Worm (Caenorhabditis elegans) whole organism, young adult: ENCODE measurements around the gene crp-1.

Source experiments
- B0019.2 ChIP-seq: fragments of 200-800 bp; sonication (Bioruptor generic); conservative IDR thresholded peaks from 2 replicates; pipeline ENCODE4 v1.3.6; 2022; ENCODE audit warnings: missing genetic modification reagents, missing genetic modification characterization, missing compliant biosample characterization
- F10E7.11 ChIP-seq: sonication (generic microtip); optimal IDR thresholded peaks from 2 replicates; lab custom pipeline; 2017; ENCODE audit warnings: mild to moderate bottlenecking, missing genetic modification characterization, moderate library complexity, missing compliant biosample characterization
- F39B2.1 ChIP-seq: fragments of 200-800 bp; sonication (Bioruptor generic); IDR thresholded peaks from 2 replicates; pipeline ENCODE4 v1.3.6; 2022; ENCODE audit warnings: missing genetic modification reagents, missing genetic modification characterization, missing compliant biosample characterization
- K12H6.12 ChIP-seq: fragments of 200-800 bp; sonication (Bioruptor generic); optimal IDR thresholded peaks from 2 replicates; lab custom pipeline; 2018; ENCODE audit warnings: mild to moderate bottlenecking, missing genetic modification characterization, missing compliant biosample characterization
- Y95B8A.8 ChIP-seq: fragments of 200-800 bp; sonication (Bioruptor generic); IDR thresholded peaks from 2 replicates; pipeline ENCODE4 v1.3.6; 2022; ENCODE audit warnings: missing genetic modification reagents, missing genetic modification characterization, missing compliant biosample characterization
- atf-7 ChIP-seq: sonication (generic microtip); optimal IDR thresholded peaks from 2 replicates; lab custom pipeline; 2017; ENCODE audit warnings: mild to moderate bottlenecking, missing genetic modification characterization, missing compliant biosample characterization
- ceh-100 ChIP-seq: fragments of 200-800 bp; sonication (Bioruptor generic); IDR thresholded peaks from 2 replicates; pipeline ENCODE4 v1.3.6; 2022; ENCODE audit warnings: missing genetic modification reagents, missing genetic modification characterization, missing compliant biosample characterization
- ceh-91 ChIP-seq: fragments of 200-800 bp; sonication (Bioruptor generic); IDR thresholded peaks from 2 replicates; pipeline ENCODE4 v1.3.6; 2022; ENCODE audit warnings: missing genetic modification reagents, missing genetic modification characterization, missing compliant biosample characterization
- ekl-4 ChIP-seq: fragments of 200-800 bp; sonication (Bioruptor generic); IDR thresholded peaks from 2 replicates; pipeline ENCODE4 v1.3.6; 2022; ENCODE audit warnings: missing genetic modification reagents, missing genetic modification characterization, missing compliant biosample characterization
- ets-4 ChIP-seq: fragments of 200-800 bp; sonication (Bioruptor generic); optimal IDR thresholded peaks from 2 replicates; lab custom pipeline; 2018; ENCODE audit warnings: mild to moderate bottlenecking, missing genetic modification characterization, missing compliant biosample characterization
- hmg-20 ChIP-seq: fragments of 200-800 bp; sonication (Bioruptor generic); IDR thresholded peaks from 2 replicates; pipeline ENCODE4 v1.3.6; 2022; ENCODE audit warnings: missing genetic modification reagents, missing genetic modification characterization, missing compliant biosample characterization
- lsl-1 ChIP-seq: fragments of 200-800 bp; sonication (Bioruptor generic); optimal IDR thresholded peaks from 2 replicates; lab custom pipeline; 2018; ENCODE audit warnings: mild to moderate bottlenecking, missing genetic modification characterization, moderate library complexity, missing compliant biosample characterization
- mcd-1 ChIP-seq: fragments of 200-800 bp; sonication (Bioruptor generic); IDR thresholded peaks from 2 replicates; pipeline ENCODE4 v1.3.6; 2022; ENCODE audit warnings: missing genetic modification reagents, missing genetic modification characterization, missing compliant biosample characterization
- pha-4 ChIP-seq: fragments of 150-350 bp; sonication (generic microtip); optimal IDR thresholded peaks from 2 replicates; lab custom pipeline; 2014; ENCODE audit warnings: missing biosample characterization, missing genetic modification reagents, missing genetic modification characterization
- rcor-1 ChIP-seq: fragments of 200-800 bp; sonication (Bioruptor generic); IDR thresholded peaks from 2 replicates; pipeline ENCODE4 v1.3.6; 2022; ENCODE audit warnings: missing genetic modification reagents, missing genetic modification characterization, missing compliant biosample characterization
- rec-8 ChIP-seq, 2 experiments: sonication (generic microtip); optimal IDR thresholded peaks; 2 replicates each; lab custom pipeline; 2016; ENCODE audit warnings: mild to moderate bottlenecking in 2 of 2, missing genetic modification characterization in 2 of 2, missing genetic modification reagents in 2 of 2, missing genotype in 2 of 2, missing biosample characterization in 1 of 2, missing compliant biosample characterization in 1 of 2, moderate library complexity in 1 of 2
- snpc-4 ChIP-seq, 5 experiments: fragments of 150-350 bp in 1 of 5; sonication (generic microtip) in 4 of 5; optimal IDR thresholded peaks; 2 replicates each; lab custom pipeline; 2014 to 2018; ENCODE audit warnings: missing genetic modification characterization in 5 of 5, missing biosample characterization in 3 of 5, antibody characterized with exemption in 2 of 5, mild to moderate bottlenecking in 2 of 5, missing compliant biosample characterization in 2 of 5, missing genotype in 2 of 5, moderate library complexity in 2 of 5, missing genetic modification reagents in 1 of 5
- unc-62 ChIP-seq: fragments of 150-350 bp; optimal IDR thresholded peaks from 2 replicates; lab custom pipeline; 2014; ENCODE audit warnings: missing biosample characterization, missing genetic modification reagents, missing genetic modification characterization
- xnd-1 ChIP-seq: sonication (generic microtip); optimal IDR thresholded peaks from 2 replicates; lab custom pipeline; 2016; ENCODE audit warnings: missing genotype, missing genetic modification reagents, missing genetic modification characterization, missing compliant biosample characterization

Gene crp-1

DNA sequence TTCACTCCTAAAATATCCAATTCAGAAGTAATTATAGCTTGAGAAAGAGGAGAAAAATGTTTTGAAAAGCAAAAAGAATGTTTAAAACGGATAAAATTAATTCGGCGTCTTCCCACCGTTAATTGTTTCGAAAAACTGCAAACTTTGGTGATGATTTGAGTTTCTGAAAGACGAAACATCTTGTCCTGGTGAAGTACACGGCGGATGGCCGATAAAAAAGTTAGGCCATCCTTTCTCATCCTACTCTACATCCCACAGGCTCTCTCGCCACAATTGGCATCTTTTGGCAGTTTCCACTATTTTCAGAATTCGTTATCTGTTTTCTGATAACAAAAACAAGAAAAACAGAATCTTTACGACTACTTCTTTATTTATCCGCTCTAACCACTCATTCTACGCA, 47.5 kb downstream of the crp-1 start, which contains the start of the genes C35A5.8 and hda-11 (continued):
- no peak for TF ChIP-seq F39B2.1 (GFP tag; lab: Robert Waterston, UW)
- peak; percentile 46 for TF ChIP-seq lsl-1 (GFP tag; lab: Kevin White, UChicago)
- TF ChIP-seq hmg-20 (GFP tag; lab: Robert Waterston, UW): 0 out of 2 replicates have a peak, but pooled peaks have one; percentile 7
- no peak for TF ChIP-seq ets-4
- TF ChIP-seq atf-7 (tag; lab: Kevin White, UChicago): peak; percentile 36
- TF ChIP-seq K12H6.12 (tag; lab: Kevin White, UChicago): peak; percentile 38

DNA sequence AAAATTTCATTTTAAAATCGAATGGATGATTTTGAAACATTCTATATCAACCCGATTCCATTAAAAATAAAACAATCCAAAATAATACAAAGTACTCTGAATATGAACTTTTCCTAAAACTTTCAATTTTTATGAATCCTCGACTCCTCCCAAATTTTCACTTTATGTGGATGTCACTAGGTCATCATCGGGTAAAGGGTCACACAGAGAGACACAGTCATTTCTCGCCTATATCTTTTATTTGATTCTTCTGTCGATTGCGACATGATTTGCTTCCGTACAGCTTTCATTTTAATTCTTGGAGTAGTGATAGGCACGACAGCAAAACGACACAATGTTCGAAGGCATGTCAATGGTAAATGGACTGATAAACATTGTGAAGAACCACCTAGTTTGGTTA, 50.1 kb downstream of the crp-1 start, which contains the start of gene F25D1.3:
Gene F25D1.3 (plus strand): TSS at position 225 of the 400 bp plus-strand sequence.
- TF ChIP-seq ceh-91: no peak
- no peak for TF ChIP-seq Y95B8A.8 (GFP tag; lab: Robert Waterston, UW)
- no peak for TF ChIP-seq rec-8 (tag; optimal IDR thresholded peaks at IDR 0.05; lab: Kevin White, UChicago)
- no peak for TF ChIP-seq ceh-100 (GFP tag; lab: Robert Waterston, UW)

DNA sequence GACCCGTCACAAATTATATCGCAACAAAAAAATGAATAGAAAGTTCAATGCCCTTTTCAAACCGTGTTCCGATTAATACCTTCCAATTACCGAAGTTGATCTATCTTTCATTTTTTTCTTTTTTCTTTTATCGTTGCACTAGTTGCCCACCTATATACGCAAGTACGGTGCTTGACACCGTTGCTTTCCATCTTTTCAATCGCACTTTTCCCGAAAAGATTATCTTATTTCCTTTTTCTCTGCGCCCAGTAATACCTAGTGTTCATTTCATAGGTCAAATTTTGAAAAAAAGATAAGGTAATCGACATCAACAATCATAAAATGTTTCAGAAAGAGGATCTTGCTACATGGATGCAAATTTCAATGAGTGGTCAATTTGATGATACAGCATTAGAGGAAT, 51.2 kb downstream of the crp-1 start:
- no peak for TF ChIP-seq unc-62
- no peak for TF ChIP-seq B0019.2 (GFP tag; lab: Robert Waterston, UW)
- no peak for TF ChIP-seq snpc-4 (GFP tag; optimal IDR thresholded peaks at IDR 0.05; lab: Kevin White, UChicago)
- no peak for TF ChIP-seq snpc-4 (tag; optimal IDR thresholded peaks at IDR 0.05; lab: Kevin White, UChicago)
- TF ChIP-seq ekl-4 (GFP tag; lab: Robert Waterston, UW): no peak
- no peak for TF ChIP-seq rcor-1 (GFP tag; lab: Robert Waterston, UW)
- no peak for TF ChIP-seq mcd-1 (GFP tag; lab: Robert Waterston, UW)
- TF ChIP-seq xnd-1 (tag; lab: Kevin White, UChicago): no peak
- no peak for TF ChIP-seq pha-4
- no peak for TF ChIP-seq F10E7.11 (tag; lab: Kevin White, UChicago)
